Fruit fly (Drosophila melanogaster): ENCODE results near the gene CG13713.

Gene CG13713

dm6 chr3L:4696380-4696779 lies 1.0 kb upstream of the CG13713 start:
- no peak for TF ChIP-seq CG17801 (GFP tag; optimal IDR thresholded peaks at IDR 0.05; ENCODE audit: partially characterized antibody)

dm6 chr3L:4698032-4698431 lies 631 bp downstream of the CG13713 start:
- TF ChIP-seq CG17801 (GFP tag; optimal IDR thresholded peaks at IDR 0.05; ENCODE audit: partially characterized antibody), result no peak

DNA sequence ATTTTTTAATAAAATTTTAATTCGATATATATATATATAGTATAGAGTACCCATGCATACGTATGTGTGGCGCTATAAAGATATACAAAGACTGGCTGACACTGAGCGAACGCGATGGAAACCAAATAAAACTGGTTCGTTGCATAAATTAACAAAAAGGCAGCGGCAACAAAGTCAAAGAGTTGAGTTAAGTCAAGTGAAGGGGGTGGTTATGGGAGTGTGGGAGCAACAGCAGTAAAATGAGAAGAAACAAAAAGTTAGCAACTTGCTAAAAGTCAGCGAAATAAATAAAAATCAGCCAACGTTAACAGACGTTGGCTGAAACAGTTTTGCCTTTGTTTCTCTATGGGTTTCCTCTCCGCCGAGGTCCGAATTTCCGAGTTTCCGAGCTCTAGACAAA lies 1.1 kb downstream of the CG13713 start:
- no peak for TF ChIP-seq CG17801 (GFP tag; optimal IDR thresholded peaks at IDR 0.05; ENCODE audit: partially characterized antibody)

- no peak for TF ChIP-seq CG17801 (GFP tag; optimal IDR thresholded peaks at IDR 0.05; ENCODE audit: partially characterized antibody)
Observed at dm6 chr3L:4700091-4700490, 2.7 kb downstream of the CG13713 start.

dm6 chr3L:4702003-4702402 lies 4.6 kb downstream of the CG13713 start:
- no peak for TF ChIP-seq CG17801 (GFP tag; optimal IDR thresholded peaks at IDR 0.05; ENCODE audit: partially characterized antibody)

dm6 chr3L:4707831-4708230 lies 10.4 kb downstream of the CG13713 start:
- no peak for TF ChIP-seq CG17801 (GFP tag; optimal IDR thresholded peaks at IDR 0.05; ENCODE audit: partially characterized antibody)

DNA sequence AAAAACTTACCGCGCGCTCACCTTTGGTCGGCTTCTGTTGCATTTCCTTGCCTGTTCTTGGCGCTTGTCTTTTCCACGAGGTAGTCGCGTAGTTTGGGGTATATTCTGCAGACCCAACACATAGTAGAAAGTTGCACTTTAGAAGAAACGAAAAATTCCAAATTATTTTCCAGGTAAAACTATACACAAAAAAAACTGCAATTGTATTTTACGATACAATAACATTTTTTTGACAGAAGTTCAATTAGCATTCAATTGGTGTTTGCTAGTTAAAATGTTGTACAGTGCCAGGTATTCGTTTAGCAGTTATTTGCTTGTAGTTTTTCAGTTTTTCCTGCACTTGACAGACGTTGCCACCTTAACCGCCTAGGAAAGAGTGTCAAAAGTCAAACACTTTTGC lies 11.1 kb downstream of the CG13713 start:
- no peak for TF ChIP-seq CG17801 (GFP tag; optimal IDR thresholded peaks at IDR 0.05; ENCODE audit: partially characterized antibody)

DNA sequence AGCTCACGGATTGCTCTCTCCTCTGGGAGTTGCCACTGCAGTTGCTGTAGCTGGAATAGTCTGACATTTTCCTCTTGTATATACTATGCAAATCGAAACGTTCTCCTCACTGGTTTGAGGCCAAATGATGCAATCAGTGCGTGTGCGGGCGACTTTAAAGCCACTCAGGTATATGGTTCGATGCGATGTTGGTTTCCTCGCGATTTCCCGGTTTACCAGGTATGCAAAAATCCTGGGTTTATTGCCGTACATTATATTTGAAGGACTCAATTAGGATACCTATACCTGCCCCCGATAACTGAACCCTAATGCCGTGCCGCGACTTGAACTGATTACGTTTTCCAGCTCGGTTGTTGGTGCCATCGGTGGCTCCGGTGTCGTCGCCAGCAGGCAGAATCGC lies 12.4 kb downstream of the CG13713 start, which contains the start of gene CG13712:
Gene CG13712 (minus strand): TSS at position 101 of the 400 bp plus-strand sequence.
- TF ChIP-seq CG17801 (GFP tag; optimal IDR thresholded peaks at IDR 0.05; ENCODE audit: partially characterized antibody), result no peak

DNA sequence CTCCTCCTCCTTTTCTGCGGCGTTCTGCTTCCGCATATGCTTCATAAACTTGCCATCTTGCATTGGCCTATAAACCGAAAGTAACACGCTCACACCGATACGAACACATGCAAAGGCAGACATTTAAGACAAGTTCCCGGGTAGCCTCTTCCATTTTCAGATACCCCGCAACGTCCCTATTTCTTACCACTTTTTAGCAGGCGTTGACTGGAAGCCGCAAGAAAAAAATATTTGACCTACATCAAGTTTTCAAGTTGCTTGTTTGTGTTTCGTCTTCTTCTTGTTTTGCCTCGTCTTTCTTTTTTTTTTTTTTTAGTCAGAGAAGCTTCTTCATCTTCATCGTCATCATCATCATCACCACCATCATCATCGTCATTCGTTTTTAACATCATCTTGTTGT lies 22.3 kb downstream of the CG13713 start:
- TF ChIP-seq CG17801 (GFP tag; optimal IDR thresholded peaks at IDR 0.05; ENCODE audit: partially characterized antibody), result no peak

dm6 chr3L:4720510-4721157 lies 23.2 kb downstream of the CG13713 start:
- TF ChIP-seq CG17801 (GFP tag; optimal IDR thresholded peaks at IDR 0.05; ENCODE audit: partially characterized antibody), result no peak

DNA sequence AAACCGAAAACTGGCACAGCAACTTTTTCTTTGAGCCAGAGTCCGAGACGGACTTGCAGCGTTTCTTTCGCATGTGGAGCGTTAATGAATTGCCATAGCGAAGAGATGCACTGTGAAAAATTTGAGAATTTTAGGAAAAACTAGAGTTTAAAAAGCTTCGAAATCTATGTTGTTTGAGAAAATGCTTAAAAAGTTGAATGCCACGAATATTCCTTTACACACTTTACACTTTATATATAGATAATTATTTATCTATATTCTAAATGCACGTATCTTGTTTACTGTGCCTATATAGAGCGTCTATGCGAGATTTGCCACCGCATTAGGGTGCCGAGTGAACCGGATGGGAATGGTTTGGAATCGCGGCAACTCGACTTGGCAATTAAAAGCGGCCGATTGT lies 24.5 kb downstream of the CG13713 start:
- no peak for TF ChIP-seq CG17801 (GFP tag; optimal IDR thresholded peaks at IDR 0.05; ENCODE audit: partially characterized antibody)

DNA sequence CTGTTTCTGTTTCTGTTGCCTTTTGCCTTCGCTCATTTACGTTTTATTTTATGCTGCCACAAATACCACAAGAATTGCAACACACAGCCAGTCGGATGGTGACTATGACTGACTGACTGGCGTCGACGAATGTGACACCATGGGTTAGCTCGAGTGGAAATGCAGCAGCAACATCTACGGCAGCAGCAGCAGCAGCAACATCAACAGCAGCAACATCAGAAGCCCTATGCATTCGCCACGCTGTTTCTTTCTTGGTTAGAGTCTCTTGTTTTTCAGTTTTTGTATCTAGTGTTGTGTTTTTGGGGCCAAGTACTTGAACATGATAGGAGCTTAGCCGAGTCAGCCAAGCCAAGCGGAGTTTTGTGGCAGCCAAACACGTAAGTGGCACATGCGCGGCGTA lies 32.4 kb downstream of the CG13713 start:
- no peak for TF ChIP-seq CG17801 (GFP tag; optimal IDR thresholded peaks at IDR 0.05; ENCODE audit: partially characterized antibody)

- no peak for TF ChIP-seq CG17801 (GFP tag; optimal IDR thresholded peaks at IDR 0.05; ENCODE audit: partially characterized antibody)
Observed at dm6 chr3L:4731687-4732086, 34.3 kb downstream of the CG13713 start.

DNA sequence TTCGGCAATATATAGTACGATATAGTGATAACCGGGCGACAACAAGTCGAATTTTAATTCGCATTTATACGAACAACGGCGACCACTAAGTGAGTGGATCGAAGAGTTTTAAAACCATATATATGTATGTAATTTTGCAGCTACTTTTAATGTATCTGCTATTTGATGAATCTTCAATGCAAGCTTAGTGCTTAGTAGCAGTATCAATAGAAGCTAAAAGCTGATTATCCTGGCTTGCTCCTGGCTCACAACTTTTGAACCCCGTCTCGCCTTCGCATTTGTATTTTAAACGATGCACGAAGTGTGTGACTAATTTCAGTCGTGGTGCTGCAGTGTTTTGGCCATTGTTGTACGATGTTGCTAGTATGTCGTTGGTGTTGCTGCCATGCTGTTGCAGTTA lies 39.2 kb downstream of the CG13713 start:
- no peak for TF ChIP-seq CG17801 (GFP tag; optimal IDR thresholded peaks at IDR 0.05; ENCODE audit: partially characterized antibody)

dm6 chr3L:4745143-4745542 lies 47.7 kb downstream of the CG13713 start:
- TF ChIP-seq CG17801 (GFP tag; optimal IDR thresholded peaks at IDR 0.05; ENCODE audit: partially characterized antibody), result no peak

DNA sequence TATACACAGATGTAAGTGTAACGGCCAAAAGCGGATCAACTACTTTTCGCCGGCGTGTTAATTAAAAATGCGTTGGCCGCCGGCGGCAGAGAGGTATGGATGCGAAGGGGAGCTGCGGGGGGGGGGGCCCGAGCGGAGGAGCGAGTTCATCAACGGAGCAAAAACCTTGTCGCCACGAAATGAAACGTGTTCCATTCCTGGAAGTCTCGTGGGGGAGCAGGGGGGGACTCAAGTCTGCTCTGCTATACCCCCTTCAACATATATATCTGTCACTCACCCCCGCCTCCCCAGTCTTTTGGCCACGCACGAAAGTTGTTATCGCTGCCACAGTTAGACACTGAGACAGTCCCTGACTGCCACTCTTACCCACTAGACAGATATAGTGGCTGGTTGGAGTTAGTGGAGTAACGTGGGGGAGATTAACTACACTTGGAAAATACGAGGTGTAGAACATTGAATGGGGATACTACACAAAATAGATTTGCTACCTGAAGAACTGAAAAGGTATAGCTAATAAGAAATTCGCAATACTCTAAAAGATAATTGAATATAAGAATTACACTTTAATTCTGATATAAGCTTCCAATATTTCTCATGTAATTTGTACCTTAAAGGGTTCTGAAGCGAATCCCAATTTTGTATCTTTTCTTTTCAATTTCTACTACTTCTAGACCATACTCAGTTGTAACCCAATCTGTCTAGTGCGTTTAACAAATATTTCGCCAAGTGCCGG lies 49.9 kb downstream of the CG13713 start:
- TF ChIP-seq CG17801 (GFP tag; optimal IDR thresholded peaks at IDR 0.05; ENCODE audit: partially characterized antibody), result no peak

All from ovary, adult (tissue).